Worm (Caenorhabditis elegans) whole organism, late embryonic: ENCODE results near the gene str-225.

ENCODE experiments used
- C38D4.7 ChIP-seq: fragments of 200-800 bp; sonication (Bioruptor generic); optimal IDR thresholded peaks from 2 replicates; lab custom pipeline; 2018; ENCODE audit warnings: mild to moderate bottlenecking, missing genetic modification characterization, moderate library complexity, missing compliant biosample characterization
- K09A11.1 ChIP-seq: sonication (generic microtip); optimal IDR thresholded peaks from 2 replicates; lab custom pipeline; 2017; ENCODE audit warnings: antibody characterized with exemption, mild to moderate bottlenecking, missing genetic modification characterization, missing compliant biosample characterization; ENCODE audit not compliant: insufficient read depth
- Y22D7AL.16 ChIP-seq: sonication (generic microtip); optimal IDR thresholded peaks from 2 replicates; lab custom pipeline; 2016; ENCODE audit warnings: missing genetic modification characterization, missing compliant biosample characterization
- ama-1 ChIP-seq: fragments of 150-350 bp; optimal IDR thresholded peaks from 2 replicates; lab custom pipeline; 2014
- ceh-18 ChIP-seq: sonication (generic microtip); optimal IDR thresholded peaks from 2 replicates; lab custom pipeline; 2016; ENCODE audit warnings: missing genetic modification characterization, missing compliant biosample characterization
- ceh-19 ChIP-seq: fragments of 200-800 bp; sonication (Bioruptor generic); optimal IDR thresholded peaks from 2 replicates; lab custom pipeline; 2018; ENCODE audit warnings: mild to moderate bottlenecking, missing genetic modification characterization, missing compliant biosample characterization
- ceh-2 ChIP-seq: sonication (generic microtip); optimal IDR thresholded peaks from 2 replicates; lab custom pipeline; 2016; ENCODE audit warnings: missing genotype, missing genetic modification characterization, missing compliant biosample characterization
- ceh-22 ChIP-seq: sonication (generic microtip); optimal IDR thresholded peaks from 2 replicates; lab custom pipeline; 2017; ENCODE audit warnings: missing biosample characterization, missing genetic modification characterization
- ceh-30 ChIP-seq: fragments of 150-350 bp; optimal IDR thresholded peaks from 2 replicates; lab custom pipeline; 2014; ENCODE audit warnings: missing biosample characterization, missing genetic modification characterization
- ceh-31 ChIP-seq: sonication (generic microtip); optimal IDR thresholded peaks from 2 replicates; lab custom pipeline; 2016; ENCODE audit warnings: missing genetic modification characterization, missing compliant biosample characterization
- ceh-45 ChIP-seq: fragments of 200-800 bp; sonication (Bioruptor generic); IDR thresholded peaks from 2 replicates; pipeline ENCODE4 v1.3.6; 2022; ENCODE audit warnings: missing genetic modification reagents, missing genetic modification characterization, missing compliant biosample characterization
- ceh-48 ChIP-seq: sonication (generic microtip); optimal IDR thresholded peaks from 2 replicates; lab custom pipeline; 2016; ENCODE audit warnings: missing genetic modification characterization, inconsistent platforms, missing compliant biosample characterization
- ceh-9 ChIP-seq: sonication (generic microtip); optimal IDR thresholded peaks from 2 replicates; lab custom pipeline; 2016; ENCODE audit warnings: mild to moderate bottlenecking, missing genetic modification characterization, inconsistent platforms, missing compliant biosample characterization
- che-1 ChIP-seq: sonication (generic microtip); optimal IDR thresholded peaks from 2 replicates; lab custom pipeline; 2016; ENCODE audit warnings: mild to moderate bottlenecking, missing genetic modification characterization, missing compliant biosample characterization
- dmd-4 ChIP-seq: sonication (generic microtip); optimal IDR thresholded peaks from 2 replicates; lab custom pipeline; 2016; ENCODE audit warnings: borderline replicate concordance, missing genetic modification characterization, missing compliant biosample characterization
- elt-2 ChIP-seq: sonication (generic microtip); optimal IDR thresholded peaks from 2 replicates; lab custom pipeline; 2016; ENCODE audit warnings: missing genetic modification reagents, missing genetic modification characterization, missing compliant biosample characterization
- ets-4 ChIP-seq: sonication (generic microtip); optimal IDR thresholded peaks from 2 replicates; lab custom pipeline; 2016; ENCODE audit warnings: missing genetic modification characterization, missing compliant biosample characterization
- fkh-10 ChIP-seq: fragments of 150-350 bp; optimal IDR thresholded peaks from 2 replicates; lab custom pipeline; 2014; ENCODE audit warnings: missing biosample characterization, missing genetic modification reagents, missing genetic modification characterization
- hlh-13 ChIP-seq: fragments of 200-800 bp; sonication (Bioruptor generic); optimal IDR thresholded peaks from 2 replicates; lab custom pipeline; 2018; ENCODE audit warnings: mild to moderate bottlenecking, missing genetic modification characterization, missing compliant biosample characterization
- hlh-15 ChIP-seq: sonication (generic microtip); optimal IDR thresholded peaks from 2 replicates; lab custom pipeline; 2016; ENCODE audit warnings: missing genetic modification characterization, missing compliant biosample characterization
- hlh-8 ChIP-seq: sonication (generic microtip); optimal IDR thresholded peaks from 2 replicates; lab custom pipeline; 2016; ENCODE audit warnings: missing genotype, missing genetic modification characterization, missing compliant biosample characterization
- lim-6 ChIP-seq: sonication (generic microtip); optimal IDR thresholded peaks from 2 replicates; lab custom pipeline; 2016; ENCODE audit warnings: missing genetic modification characterization, missing compliant biosample characterization
- madf-2 ChIP-seq: sonication (generic microtip); optimal IDR thresholded peaks from 2 replicates; lab custom pipeline; 2017; ENCODE audit warnings: missing genetic modification characterization, missing compliant biosample characterization
- mec-3 ChIP-seq: sonication (generic microtip); optimal IDR thresholded peaks from 2 replicates; lab custom pipeline; 2016; ENCODE audit warnings: borderline replicate concordance, missing genetic modification characterization, missing compliant biosample characterization
- nfya-1 ChIP-seq: sonication (generic microtip); optimal IDR thresholded peaks from 2 replicates; lab custom pipeline; 2017; ENCODE audit warnings: missing genetic modification characterization, mild to moderate bottlenecking, missing compliant biosample characterization, antibody characterized with exemption, moderate library complexity
- nhr-11 ChIP-seq: fragments of 150-350 bp; optimal IDR thresholded peaks from 2 replicates; lab custom pipeline; 2014; ENCODE audit warnings: missing biosample characterization, missing genetic modification characterization
- pag-3 ChIP-seq: sonication (generic microtip); optimal IDR thresholded peaks from 2 replicates; lab custom pipeline; 2016; ENCODE audit warnings: missing compliant biosample characterization, missing genetic modification characterization, borderline replicate concordance
- pha-4 ChIP-seq: fragments of 150-350 bp; optimal IDR thresholded peaks from 2 replicates; lab custom pipeline; 2018; ENCODE audit warnings: missing biosample characterization, missing genetic modification reagents, missing genetic modification characterization
- pqm-1 ChIP-seq: sonication (generic microtip); optimal IDR thresholded peaks from 2 replicates; lab custom pipeline; 2016; ENCODE audit warnings: missing genetic modification characterization, missing compliant biosample characterization
- sdc-2 ChIP-seq: sonication (generic microtip); optimal IDR thresholded peaks from 2 replicates; lab custom pipeline; 2016; ENCODE audit warnings: missing genotype, missing genetic modification characterization, missing compliant biosample characterization
- sox-2 ChIP-seq: fragments of 200-800 bp; sonication (Bioruptor generic); IDR thresholded peaks from 2 replicates; pipeline ENCODE4 v1.3.6; 2022; ENCODE audit warnings: missing genetic modification reagents, missing genetic modification characterization, missing compliant biosample characterization
- sox-4 ChIP-seq: sonication (generic microtip); optimal IDR thresholded peaks from 2 replicates; lab custom pipeline; 2017; ENCODE audit warnings: mild to moderate bottlenecking, missing genetic modification characterization, inconsistent platforms, missing compliant biosample characterization
- tbx-2 ChIP-seq: sonication (generic microtip); optimal IDR thresholded peaks from 2 replicates; lab custom pipeline; 2016; ENCODE audit warnings: missing genetic modification characterization, missing compliant biosample characterization
- ttx-3 ChIP-seq: sonication (generic microtip); optimal IDR thresholded peaks from 2 replicates; lab custom pipeline; 2016; ENCODE audit warnings: missing genetic modification reagents, missing genetic modification characterization, missing compliant biosample characterization
- unc-3 ChIP-seq, 2 experiments: fragments of 200-800 bp in 1 of 2; sonication (Bioruptor generic) in 1 of 2; sonication (generic microtip) in 1 of 2; conservative IDR thresholded peaks in 1 of 2; optimal IDR thresholded peaks in 1 of 2; 2 replicates each; pipeline versions ENCODE4 v1.3.6 to Lab custom; 2016 to 2022; ENCODE audit warnings: missing compliant biosample characterization in 2 of 2, missing genetic modification characterization in 2 of 2, missing genetic modification reagents in 1 of 2
- unc-42 ChIP-seq: sonication (generic microtip); optimal IDR thresholded peaks from 2 replicates; lab custom pipeline; 2016; ENCODE audit warnings: missing genotype, missing genetic modification characterization, missing compliant biosample characterization
- unc-86 ChIP-seq: sonication (generic microtip); optimal IDR thresholded peaks from 2 replicates; lab custom pipeline; 2016; ENCODE audit warnings: missing genetic modification characterization, missing compliant biosample characterization
- zip-5 ChIP-seq: sonication (generic microtip); optimal IDR thresholded peaks from 2 replicates; lab custom pipeline; 2016; ENCODE audit warnings: missing genetic modification characterization, missing compliant biosample characterization
- ztf-16 ChIP-seq: sonication (generic microtip); optimal IDR thresholded peaks from 2 replicates; lab custom pipeline; 2017; ENCODE audit warnings: missing genetic modification characterization, missing compliant biosample characterization

Gene str-225

ce11 chrV:3538307-3538706 is 30.7 kb downstream of the str-225 start, which contains the start of gene nhr-93:
TSS of gene nhr-93 (minus strand) at chrV:3538407.
- TF ChIP-seq Y22D7AL.16 (tag; lab: Kevin White, UChicago), result no peak
- no peak for TF ChIP-seq zip-5 (tag; lab: Kevin White, UChicago)
- no peak for TF ChIP-seq ttx-3
- TF ChIP-seq ceh-48 (tag; lab: Kevin White, UChicago), result no peak
- TF ChIP-seq ets-4 (tag; lab: Kevin White, UChicago), result no peak
- TF ChIP-seq K09A11.1 (tag; lab: Kevin White, UChicago), result no peak
- no peak for TF ChIP-seq sdc-2 (tag; lab: Kevin White, UChicago)
- TF ChIP-seq nhr-11, result no peak

- TF ChIP-seq ztf-16 (tag; lab: Kevin White, UChicago), result no peak
- no peak for TF ChIP-seq ceh-19 (GFP tag; lab: Kevin White, UChicago)
- TF ChIP-seq hlh-13, result no peak
- no peak for TF ChIP-seq fkh-10 (GFP tag; lab: Kevin White, UChicago)
- TF ChIP-seq C38D4.7, result no peak
- TF ChIP-seq ama-1 (lab: Kevin White, UChicago), result no peak
- no peak for TF ChIP-seq pha-4 (tag; lab: Kevin White, UChicago)
- no peak for TF ChIP-seq tbx-2 (tag; lab: Kevin White, UChicago)
- TF ChIP-seq unc-42 (tag; lab: Kevin White, UChicago), result no peak
- no peak for TF ChIP-seq nfya-1 (tag; lab: Kevin White, UChicago)
- TF ChIP-seq K09A11.1 (tag; lab: Kevin White, UChicago), result no peak
- TF ChIP-seq hlh-15 (tag; lab: Kevin White, UChicago), result no peak
- no peak for TF ChIP-seq madf-2 (tag; lab: Kevin White, UChicago)
- no peak for TF ChIP-seq ceh-48 (tag; lab: Kevin White, UChicago)
- TF ChIP-seq ceh-2 (tag; lab: Kevin White, UChicago), result no peak
- no peak for TF ChIP-seq ceh-30 (tag; lab: Kevin White, UChicago)
Measured at ce11 chrV:3541117-3541516, 33.5 kb downstream of the str-225 start, which contains the start of gene srbc-67. TSS of gene srbc-67 (minus strand) at chrV:3541217.

- TF ChIP-seq hlh-8 (tag; lab: Kevin White, UChicago) (no peak), pqm-1 (tag; lab: Kevin White, UChicago) (no peak), zip-5 (tag; lab: Kevin White, UChicago) (no peak), ceh-30 (tag; lab: Kevin White, UChicago) (no peak), pha-4 (tag; lab: Kevin White, UChicago) (no peak)
Measured at ce11 chrV:3543344-3543743, 35.7 kb downstream of the str-225 start, which contains the start of gene nhr-222. TSS of gene nhr-222 (minus strand) at chrV:3543444.

- TF ChIP-seq fkh-10 (GFP tag; lab: Kevin White, UChicago) (no peak), K09A11.1 (tag; lab: Kevin White, UChicago) (no peak), unc-3 (GFP tag; conservative IDR thresholded peaks at IDR 0.05; lab: Robert Waterston, UW) (no peak), unc-3 (tag; optimal IDR thresholded peaks at IDR 0.05; lab: Kevin White, UChicago) (no peak), mec-3 (tag; lab: Kevin White, UChicago) (no peak), ceh-31 (tag; lab: Kevin White, UChicago) (no peak), ceh-45 (GFP tag; lab: Robert Waterston, UW) (no peak), nfya-1 (tag; lab: Kevin White, UChicago) (no peak), ceh-18 (tag; lab: Kevin White, UChicago) (no peak), ttx-3 (no peak), elt-2 (tag; lab: Kevin White, UChicago) (no peak)
Measured at ce11 chrV:3546517-3546916, 38.9 kb downstream of the str-225 start, which contains the start of gene srbc-68. TSS of gene srbc-68 (minus strand) at chrV:3546617.

- TF ChIP-seq nfya-1 (tag; lab: Kevin White, UChicago), result no peak
- no peak for TF ChIP-seq unc-86 (tag; lab: Kevin White, UChicago)
- TF ChIP-seq ceh-18 (tag; lab: Kevin White, UChicago), result no peak
- no peak for TF ChIP-seq ceh-22
- TF ChIP-seq dmd-4 (tag; lab: Kevin White, UChicago), result no peak
- TF ChIP-seq che-1 (tag; lab: Kevin White, UChicago), result no peak
- TF ChIP-seq lim-6, result no peak
- TF ChIP-seq pag-3 (tag; lab: Kevin White, UChicago), result no peak
- no peak for TF ChIP-seq sox-4 (tag; lab: Kevin White, UChicago)
- TF ChIP-seq hlh-15 (tag; lab: Kevin White, UChicago), result no peak
- no peak for TF ChIP-seq ets-4 (tag; lab: Kevin White, UChicago)
- no peak for TF ChIP-seq sox-2 (GFP tag; lab: Robert Waterston, UW)
- TF ChIP-seq ceh-9 (tag; lab: Kevin White, UChicago), result no peak
- TF ChIP-seq ceh-45 (GFP tag; lab: Robert Waterston, UW), result no peak
- TF ChIP-seq tbx-2 (tag; lab: Kevin White, UChicago), result no peak
Measured at ce11 chrV:3548798-3549197, 41.2 kb downstream of the str-225 start, which contains the start of gene srw-130. TSS of gene srw-130 (minus strand) at chrV:3548898.
